Fruit fly (Drosophila melanogaster): ENCODE results near the gene kairos.

- TF ChIP-seq CG4496 (GFP tag; IDR thresholded peaks at IDR 0.05): no peak
- TF ChIP-seq CG17806 (tag; optimal IDR thresholded peaks at IDR 0.05): no peak
- no peak for TF ChIP-seq CG13204 (GFP tag; optimal IDR thresholded peaks at IDR 0.05)
- TF ChIP-seq Pif1B (GFP tag; optimal IDR thresholded peaks at IDR 0.05): no peak
- no peak for TF ChIP-seq CG12605 (GFP tag; IDR thresholded peaks at IDR 0.05)
- no peak for TF ChIP-seq Pif1A (GFP tag; optimal IDR thresholded peaks at IDR 0.05)
- no peak for TF ChIP-seq CG34367 (tag; optimal IDR thresholded peaks at IDR 0.05)
These were observed 44.0 kb upstream of the kairos start, which contains the start of gene CG34328 for dm6 chrX:18399965-18400364.

All from whole organism, pupa.